Fruit fly (Drosophila melanogaster) S2 (cell line): ENCODE results near the gene CG1983.

Experiments used
- CG8478 ChIP-seq: fragments of >200 bp; optimal IDR thresholded peaks from 2 replicates; lab custom pipeline; 2018
- CTCF ChIP-seq, 2 experiments: fragments of >200 bp; optimal IDR thresholded peaks; 2 replicates each; lab custom pipeline; 2018

- TF ChIP-seq CTCF (optimal IDR thresholded peaks at IDR 0.05; lab: Kevin White, UChicago) (no peak), CG8478 (lab: Kevin White, UChicago) (no peak)
Measured at dm6 chr3R:30183872-30184271, 6.4 kb upstream of the CG1983 start.
